Worm (Caenorhabditis elegans) whole organism, L1 larva: ENCODE results near the gene C55B6.4.

Source experiments
- C34B4.2 ChIP-seq: sonication (generic microtip); optimal IDR thresholded peaks from 2 replicates; lab custom pipeline; 2017; ENCODE audit warnings: mild to moderate bottlenecking, missing genetic modification characterization, missing compliant biosample characterization
- ama-1 ChIP-seq: fragments of 150-350 bp; optimal IDR thresholded peaks from 2 replicates; lab custom pipeline; 2014
- ceh-63 ChIP-seq: fragments of 200-800 bp; sonication (Bioruptor generic); optimal IDR thresholded peaks from 2 replicates; lab custom pipeline; 2018; ENCODE audit warnings: mild to moderate bottlenecking, missing genetic modification characterization, missing compliant biosample characterization
- ceh-8 ChIP-seq: fragments of 200-800 bp; sonication (Bioruptor generic); optimal IDR thresholded peaks from 2 replicates; lab custom pipeline; 2018; ENCODE audit warnings: mild to moderate bottlenecking, missing genetic modification characterization, moderate library complexity, missing compliant biosample characterization
- ces-1 ChIP-seq: fragments of 150-350 bp; optimal IDR thresholded peaks from 2 replicates; lab custom pipeline; 2014; ENCODE audit warnings: missing biosample characterization, missing genetic modification reagents, missing genetic modification characterization
- efl-1 ChIP-seq, 4 experiments: fragments of 150-350 bp; optimal IDR thresholded peaks in 3 of 4; peaks in 1 of 4; 1 replicate in 1 of 4; 2 replicates in 3 of 4; lab custom pipeline; 2014; ENCODE audit warnings: missing biosample characterization in 2 of 4, missing genetic modification characterization in 2 of 4, missing genetic modification reagents in 2 of 4
- elt-2 ChIP-seq: sonication (generic microtip); optimal IDR thresholded peaks from 2 replicates; lab custom pipeline; 2016; ENCODE audit warnings: missing genetic modification characterization, mild to moderate bottlenecking, inconsistent platforms, missing compliant biosample characterization, missing genetic modification reagents
- ets-5 ChIP-seq: fragments of 200-800 bp; sonication (Bioruptor generic); IDR thresholded peaks from 2 replicates; pipeline ENCODE4 v1.3.6; 2022; ENCODE audit warnings: missing genetic modification characterization, missing compliant biosample characterization
- fos-1 ChIP-seq: fragments of 150-350 bp; optimal IDR thresholded peaks from 2 replicates; lab custom pipeline; 2014; ENCODE audit warnings: missing biosample characterization, missing genetic modification characterization
- hlh-17 ChIP-seq: fragments of 200-800 bp; sonication (Bioruptor generic); optimal IDR thresholded peaks from 2 replicates; lab custom pipeline; 2018; ENCODE audit warnings: missing genetic modification characterization, mild to moderate bottlenecking, missing compliant biosample characterization, moderate library complexity, borderline replicate concordance
- hlh-4 ChIP-seq: sonication (generic microtip); optimal IDR thresholded peaks from 2 replicates; lab custom pipeline; 2016; ENCODE audit warnings: mild to moderate bottlenecking, missing genetic modification characterization, missing compliant biosample characterization
- hpl-2 ChIP-seq: fragments of 150-350 bp; optimal IDR thresholded peaks from 2 replicates; lab custom pipeline; 2014; ENCODE audit warnings: missing biosample characterization, missing genetic modification reagents, missing genetic modification characterization
- irx-1 ChIP-seq: sonication (generic microtip); optimal IDR thresholded peaks from 2 replicates; lab custom pipeline; 2016; ENCODE audit warnings: missing genetic modification characterization, missing compliant biosample characterization
- jun-1 ChIP-seq: fragments of 150-350 bp; optimal IDR thresholded peaks from 2 replicates; lab custom pipeline; 2014; ENCODE audit warnings: missing biosample characterization, missing genetic modification reagents, missing genetic modification characterization
- lin-15B ChIP-seq: fragments of 150-350 bp; sonication (generic microtip); optimal IDR thresholded peaks from 3 replicates; lab custom pipeline; 2014; ENCODE audit warnings: missing biosample characterization, missing genetic modification characterization
- lin-35 ChIP-seq, 2 experiments: fragments of 150-350 bp; optimal IDR thresholded peaks; 2 replicates each; lab custom pipeline; 2014; ENCODE audit warnings: missing biosample characterization in 2 of 2, missing genetic modification characterization in 2 of 2, missing genetic modification reagents in 2 of 2
- mab-9 ChIP-seq: fragments of 200-800 bp; sonication (Bioruptor generic); IDR thresholded peaks from 2 replicates; pipeline ENCODE4 v1.3.6; 2022; ENCODE audit warnings: missing genetic modification reagents, missing genetic modification characterization, missing compliant biosample characterization
- mdl-1 ChIP-seq, 2 experiments: fragments of 150-350 bp; optimal IDR thresholded peaks; 2 replicates each; lab custom pipeline; 2014 to 2017; ENCODE audit warnings: missing biosample characterization in 2 of 2, missing genetic modification characterization in 2 of 2, inconsistent platforms in 1 of 2
- nhr-19 ChIP-seq: fragments of 200-800 bp; sonication (Bioruptor generic); conservative IDR thresholded peaks from 2 replicates; pipeline ENCODE4 v1.3.6; 2022; ENCODE audit warnings: missing genetic modification characterization, missing compliant biosample characterization
- nhr-20 ChIP-seq: sonication (generic microtip); optimal IDR thresholded peaks from 2 replicates; lab custom pipeline; 2016; ENCODE audit warnings: mild to moderate bottlenecking, missing genetic modification characterization, missing compliant biosample characterization
- nhr-237 ChIP-seq: fragments of 150-350 bp; optimal IDR thresholded peaks from 2 replicates; lab custom pipeline; 2014; ENCODE audit warnings: missing biosample characterization, missing genetic modification characterization
- nhr-47 ChIP-seq: sonication (generic microtip); optimal IDR thresholded peaks from 2 replicates; lab custom pipeline; 2016; ENCODE audit warnings: mild to moderate bottlenecking, missing genetic modification characterization, moderate library complexity, missing compliant biosample characterization
- nhr-71 ChIP-seq: sonication (generic microtip); optimal IDR thresholded peaks from 2 replicates; lab custom pipeline; 2016; ENCODE audit warnings: mild to moderate bottlenecking, missing genetic modification characterization, moderate library complexity, missing compliant biosample characterization
- nhr-90 ChIP-seq: sonication (generic microtip); optimal IDR thresholded peaks from 2 replicates; lab custom pipeline; 2016; ENCODE audit warnings: mild to moderate bottlenecking, missing genetic modification characterization, missing compliant biosample characterization; ENCODE audit not compliant: poor library complexity
- pqm-1 ChIP-seq: sonication (generic microtip); optimal IDR thresholded peaks from 3 replicates; lab custom pipeline; 2017; ENCODE audit warnings: missing biosample characterization, missing genetic modification characterization
- rnt-1 ChIP-seq: sonication (generic microtip); optimal IDR thresholded peaks from 2 replicates; lab custom pipeline; 2016; ENCODE audit warnings: mild to moderate bottlenecking, missing genetic modification characterization, moderate library complexity, missing compliant biosample characterization
- snpc-4 ChIP-seq: fragments of 150-350 bp; optimal IDR thresholded peaks from 2 replicates; lab custom pipeline; 2014; ENCODE audit warnings: missing biosample characterization, missing genetic modification characterization
- snu-23 ChIP-seq: sonication (generic microtip); optimal IDR thresholded peaks from 2 replicates; lab custom pipeline; 2016; ENCODE audit warnings: missing genetic modification characterization, missing compliant biosample characterization
- sox-4 ChIP-seq: sonication (generic microtip); optimal IDR thresholded peaks from 2 replicates; lab custom pipeline; 2016; ENCODE audit warnings: missing genetic modification characterization, missing compliant biosample characterization
- sptf-1 ChIP-seq: fragments of 150-350 bp; optimal IDR thresholded peaks from 2 replicates; lab custom pipeline; 2014; ENCODE audit warnings: missing biosample characterization, missing genetic modification characterization
- unc-86 ChIP-seq: sonication (generic microtip); optimal IDR thresholded peaks from 2 replicates; lab custom pipeline; 2016; ENCODE audit warnings: missing genetic modification characterization, missing compliant biosample characterization
- unc-98 ChIP-seq: fragments of 200-800 bp; sonication (Bioruptor generic); IDR thresholded peaks from 2 replicates; pipeline ENCODE4 v1.3.6; 2022; ENCODE audit warnings: missing genetic modification characterization, missing compliant biosample characterization
- vab-15 ChIP-seq: sonication (generic microtip); optimal IDR thresholded peaks from 2 replicates; lab custom pipeline; 2017; ENCODE audit warnings: missing genotype, mild to moderate bottlenecking, missing genetic modification characterization, missing compliant biosample characterization

The C55B6.4 gene

DNA sequence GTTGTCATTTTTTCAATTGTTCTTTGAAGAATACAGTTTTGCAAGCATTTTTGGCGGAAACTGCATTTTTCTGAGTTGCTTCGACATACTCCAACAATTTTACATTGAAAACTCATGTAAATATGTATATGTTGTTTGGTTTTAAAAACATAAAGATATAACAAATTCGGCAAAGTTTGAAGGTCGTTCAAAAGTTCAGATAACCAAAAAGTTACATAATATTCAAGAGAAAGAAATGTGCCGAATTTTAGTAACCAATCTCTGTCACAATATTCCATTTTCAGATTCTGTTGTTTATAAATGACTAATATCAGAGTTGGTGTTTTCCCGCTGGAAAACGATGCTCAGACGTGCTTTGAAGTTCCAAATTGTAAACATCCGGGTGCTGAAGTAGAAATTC is 18.9 kb upstream of the C55B6.4 start, which contains the start of gene ZK867.2:
Gene ZK867.2, plus strand, starts transcription at position 301 of the 400 bp plus-strand sequence.
- TF ChIP-seq hpl-2, result no peak
- no peak for TF ChIP-seq sox-4 (tag; lab: Kevin White, UChicago)
- no peak for TF ChIP-seq ceh-63 (GFP tag; lab: Kevin White, UChicago)
- no peak for TF ChIP-seq nhr-47 (tag; lab: Kevin White, UChicago)
- no peak for TF ChIP-seq vab-15
- TF ChIP-seq irx-1 (tag; lab: Kevin White, UChicago), result no peak
- TF ChIP-seq sptf-1 (tag; lab: Kevin White, UChicago), result no peak
- TF ChIP-seq ceh-8 (GFP tag; lab: Kevin White, UChicago), result no peak
- no peak for TF ChIP-seq elt-2 (tag; lab: Kevin White, UChicago)
- TF ChIP-seq unc-98 (GFP tag; lab: Robert Waterston, UW), result no peak
- no peak for TF ChIP-seq C34B4.2 (tag; lab: Kevin White, UChicago)
- TF ChIP-seq snpc-4 (tag; lab: Kevin White, UChicago), result no peak
- TF ChIP-seq unc-86, result no peak
- TF ChIP-seq ets-5 (GFP tag; lab: Robert Waterston, UW), result no peak
- no peak for TF ChIP-seq lin-15B (tag; lab: Kevin White, UChicago)
- TF ChIP-seq pqm-1 (tag; lab: Kevin White, UChicago), result no peak
- TF ChIP-seq lin-35 (GFP tag; optimal IDR thresholded peaks at IDR 0.05; lab: Kevin White, UChicago), result no peak
- no peak for TF ChIP-seq hlh-4 (tag; lab: Kevin White, UChicago)

DNA sequence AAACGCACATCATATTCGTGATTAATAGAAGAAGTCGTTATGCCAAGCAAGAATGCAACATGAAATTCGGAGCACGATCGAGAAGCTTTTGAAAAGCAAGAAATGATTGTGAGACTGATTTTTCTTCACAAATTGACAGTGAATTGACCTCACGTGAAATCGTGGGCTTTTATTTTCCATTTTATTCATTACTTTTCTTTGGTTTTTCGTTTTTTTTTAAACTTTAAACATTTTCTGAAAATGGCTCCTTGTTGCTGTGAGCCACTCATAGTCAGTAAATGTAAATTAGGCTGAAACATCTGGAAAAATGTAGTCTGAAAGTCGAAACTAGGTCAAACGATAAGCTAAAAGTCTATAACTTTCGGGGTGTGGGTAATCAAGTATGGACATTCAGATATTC is 17.7 kb upstream of the C55B6.4 start, which contains the start of gene C55B6.5:
Gene C55B6.5, minus strand, starts transcription at position 101 of the 400 bp plus-strand sequence.
- no peak for TF ChIP-seq nhr-90 (tag; lab: Kevin White, UChicago)
- TF ChIP-seq, all 84 proteins: peak for 0

DNA sequence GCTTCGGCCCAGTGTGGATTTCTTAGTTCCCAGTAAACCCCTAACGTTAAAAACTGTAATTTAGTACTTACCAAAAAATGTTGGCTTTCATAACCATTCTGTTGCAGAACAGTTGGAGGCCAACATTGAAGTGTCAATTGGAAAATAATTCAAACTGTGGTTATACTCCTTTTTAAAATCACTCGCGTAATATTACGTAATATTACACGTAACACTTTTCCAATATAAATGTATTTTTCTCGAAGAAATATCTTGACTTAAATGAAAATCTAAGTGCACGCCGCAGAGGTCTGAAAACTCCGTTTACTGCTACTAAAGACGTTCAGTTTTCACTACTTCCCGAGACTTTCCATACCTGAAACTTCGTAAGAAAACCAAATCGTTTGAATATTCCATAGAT is 16.7 kb upstream of the C55B6.4 start:
- TF ChIP-seq ces-1 (no peak), snu-23 (GFP tag; lab: Kevin White, UChicago) (no peak), mab-9 (GFP tag; lab: Robert Waterston, UW) (no peak), efl-1 (optimal IDR thresholded peaks at IDR 0.05; lab: Kevin White, UChicago) (no peak), efl-1 (GFP tag; optimal IDR thresholded peaks at IDR 0.05 in 1 of 2; lab: Kevin White, UChicago) (peak in 1 of 2 experiments; percentile 26)
- TF ChIP-seq, all 84 proteins: peak for 1

DNA sequence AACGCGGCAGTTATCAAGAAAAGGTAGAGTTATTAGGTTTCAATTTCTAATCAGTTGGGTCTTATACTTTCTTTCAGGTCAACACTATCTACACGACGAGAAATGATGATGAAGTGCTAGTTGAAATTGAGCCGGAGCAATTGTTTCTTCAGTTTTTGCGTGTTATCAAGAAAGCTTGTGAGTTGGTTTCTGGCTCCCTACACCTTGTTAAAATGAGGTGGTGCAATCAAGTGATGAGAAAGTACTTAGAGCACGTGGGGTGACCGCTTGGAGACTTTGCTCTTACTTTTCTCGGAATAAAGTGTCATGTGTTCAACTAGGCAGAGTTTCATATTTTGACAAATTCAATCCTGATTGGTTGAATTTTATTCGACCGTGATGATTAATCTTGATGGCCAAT is 13.0 kb upstream of the C55B6.4 start:
- TF ChIP-seq nhr-19 (GFP tag; lab: Robert Waterston, UW), result peak; percentile 30
- peak; percentile 6 for TF ChIP-seq nhr-20
- no peak for TF ChIP-seq ama-1
- TF ChIP-seq sox-4 (tag; lab: Kevin White, UChicago), result no peak
- TF ChIP-seq hlh-17 (GFP tag; lab: Kevin White, UChicago), result no peak
- TF ChIP-seq elt-2 (tag; lab: Kevin White, UChicago), result peak; percentile 93
- TF ChIP-seq vab-15, result no peak
- peak; percentile 46 for TF ChIP-seq nhr-71 (tag; lab: Kevin White, UChicago)
- no peak for TF ChIP-seq unc-86
- TF ChIP-seq lin-35 (GFP tag; optimal IDR thresholded peaks at IDR 0.05; lab: Kevin White, UChicago), result peak in 1 of 2 experiments; percentile 30
- no peak for TF ChIP-seq jun-1 (tag; lab: Kevin White, UChicago)
- TF ChIP-seq rnt-1 (tag; lab: Kevin White, UChicago), result peak; percentile 13
- TF ChIP-seq mdl-1 (tag; optimal IDR thresholded peaks at IDR 0.05; lab: Kevin White, UChicago), result peak in 1 of 2 experiments; percentile 13
- TF ChIP-seq fos-1 (tag; lab: Kevin White, UChicago), result no peak
- TF ChIP-seq efl-1 (optimal IDR thresholded peaks at IDR 0.05; lab: Kevin White, UChicago), result no peak
- no peak for TF ChIP-seq efl-1 (GFP tag; optimal IDR thresholded peaks at IDR 0.05 in 1 of 2; lab: Kevin White, UChicago)
- no peak for TF ChIP-seq nhr-237 (tag; lab: Kevin White, UChicago)
